Fruit fly (Drosophila melanogaster) whole organism, embryonic: ENCODE results near the gene CG45218.
A peak's percentile ranks its signal among the peaks of the same experiment; 100 is the strongest.

Experiments
- Atf-2 ChIP-seq: fragments of 200-800 bp; sonication (Bioruptor generic); optimal IDR thresholded peaks from 2 replicates; lab custom pipeline; 2016; ENCODE audit warnings: missing biosample characterization, missing genetic modification characterization
- CG10209 ChIP-seq: fragments of 200-800 bp; sonication (Bioruptor generic); optimal IDR thresholded peaks from 3 replicates; lab custom pipeline; 2017; ENCODE audit warnings: missing biosample characterization, mild to moderate bottlenecking, missing genetic modification characterization, missing genetic modification reagents
- CG10543 ChIP-seq: fragments of 200-800 bp; sonication (Bioruptor generic); optimal IDR thresholded peaks from 3 replicates; lab custom pipeline; 2017; ENCODE audit warnings: missing biosample characterization, mild to moderate bottlenecking, missing genetic modification characterization, moderate library complexity
- CG11085 ChIP-seq: fragments of 200-800 bp; sonication (Bioruptor generic); IDR thresholded peaks from 2 replicates; pipeline ENCODE4 v1.3.6; 2022; ENCODE audit warnings: missing biosample characterization, missing genetic modification characterization
- CG11456 ChIP-seq: fragments of 200-800 bp; sonication (Bioruptor generic); IDR thresholded peaks from 3 replicates; pipeline ENCODE4 v1.3.6; 2022; ENCODE audit warnings: missing biosample characterization, missing genetic modification characterization
- CG12071 ChIP-seq: fragments of 200-800 bp; sonication (Bioruptor generic); optimal IDR thresholded peaks from 3 replicates; lab custom pipeline; 2018; ENCODE audit warnings: missing biosample characterization, mild to moderate bottlenecking, missing genetic modification characterization
- CG13775 ChIP-seq: fragments of 200-800 bp; sonication (Bioruptor generic); optimal IDR thresholded peaks from 3 replicates; lab custom pipeline; 2017; ENCODE audit warnings: missing biosample characterization, mild to moderate bottlenecking, missing genetic modification characterization
- CG14441 ChIP-seq: fragments of 200-800 bp; sonication (Bioruptor generic); IDR thresholded peaks from 2 replicates; pipeline ENCODE4 v1.3.6; 2022; ENCODE audit warnings: missing biosample characterization, missing genetic modification characterization
- CG2678 ChIP-seq: fragments of 200-800 bp; sonication (Bioruptor generic); optimal IDR thresholded peaks from 3 replicates; lab custom pipeline; 2019; ENCODE audit warnings: missing biosample characterization, mild to moderate bottlenecking, missing genetic modification characterization, moderate library complexity
- CG30403 ChIP-seq: fragments of 200-800 bp; sonication (Bioruptor generic); optimal IDR thresholded peaks from 3 replicates; lab custom pipeline; 2016; ENCODE audit warnings: missing biosample characterization, missing genetic modification characterization
- CG30431 ChIP-seq: fragments of 200-800 bp; sonication (Bioruptor generic); optimal IDR thresholded peaks from 2 replicates; lab custom pipeline; 2017; ENCODE audit warnings: missing biosample characterization, missing genetic modification characterization
- CG3065 ChIP-seq: fragments of 200-800 bp; sonication (Bioruptor generic); optimal IDR thresholded peaks from 2 replicates; lab custom pipeline; 2016; ENCODE audit warnings: missing biosample characterization, missing genetic modification characterization
- CG32767 ChIP-seq: fragments of 200-800 bp; sonication (Bioruptor generic); IDR thresholded peaks from 2 replicates; pipeline ENCODE4 v1.3.6; 2022; ENCODE audit warnings: missing biosample characterization, missing genetic modification characterization
- CG34376 ChIP-seq: fragments of 200-800 bp; sonication (Bioruptor generic); optimal IDR thresholded peaks from 2 replicates; lab custom pipeline; 2018; ENCODE audit warnings: missing biosample characterization, mild to moderate bottlenecking, missing genetic modification characterization
- CG4360 ChIP-seq: fragments of 200-800 bp; sonication (Bioruptor generic); IDR thresholded peaks from 2 replicates; pipeline ENCODE4 v1.3.6; 2022; ENCODE audit warnings: missing biosample characterization, missing genetic modification characterization
- CG6272 ChIP-seq: fragments of 200-800 bp; sonication (Bioruptor generic); IDR thresholded peaks from 2 replicates; pipeline ENCODE4 v1.3.6; 2022; ENCODE audit warnings: missing biosample characterization, missing genetic modification characterization
- CG6654 ChIP-seq: fragments of 200-800 bp; sonication (Bioruptor generic); optimal IDR thresholded peaks from 2 replicates; lab custom pipeline; 2017; ENCODE audit warnings: missing biosample characterization, mild to moderate bottlenecking, missing genetic modification characterization
- CG6689 ChIP-seq: fragments of 200-800 bp; sonication (Bioruptor generic); IDR thresholded peaks from 2 replicates; pipeline ENCODE4 v1.3.6; 2022; ENCODE audit warnings: missing biosample characterization, missing genetic modification characterization
- CG7963 ChIP-seq: fragments of 200-800 bp; sonication (Bioruptor generic); IDR thresholded peaks from 3 replicates; pipeline ENCODE4 v1.3.6; 2022; ENCODE audit warnings: missing biosample characterization, missing genetic modification characterization; ENCODE audit not compliant: partially characterized antibody
- CG8281 ChIP-seq: fragments of 200-800 bp; sonication (Bioruptor generic); optimal IDR thresholded peaks from 2 replicates; lab custom pipeline; 2018; ENCODE audit warnings: missing biosample characterization, mild to moderate bottlenecking, missing genetic modification characterization, moderate library complexity
- CHES-1-like ChIP-seq: fragments of 200-800 bp; sonication (Bioruptor generic); optimal IDR thresholded peaks from 2 replicates; lab custom pipeline; 2016; ENCODE audit warnings: missing biosample characterization, missing genetic modification characterization
- Camta ChIP-seq: fragments of 200-800 bp; sonication (Bioruptor generic); optimal IDR thresholded peaks from 2 replicates; lab custom pipeline; 2016; ENCODE audit warnings: missing biosample characterization, missing genetic modification characterization
- Dfd ChIP-seq, 2 experiments: fragments of >200 bp; optimal IDR thresholded peaks; 2 replicates each; lab custom pipeline; 2017; ENCODE audit warnings: missing biosample characterization in 2 of 2, missing genetic modification characterization in 2 of 2
- GATAe ChIP-seq: fragments of 200-800 bp; sonication (Bioruptor generic); conservative IDR thresholded peaks from 2 replicates; pipeline ENCODE4 v1.3.6; 2022; ENCODE audit warnings: missing biosample characterization, missing genetic modification characterization
- HLH4C ChIP-seq: fragments of 200-800 bp; sonication (Bioruptor generic); IDR thresholded peaks from 3 replicates; pipeline ENCODE4 v1.3.6; 2022; ENCODE audit warnings: missing biosample characterization, missing genetic modification characterization; ENCODE audit not compliant: partially characterized antibody
- Hmr ChIP-seq: fragments of 200-800 bp; sonication (Bioruptor generic); optimal IDR thresholded peaks from 3 replicates; lab custom pipeline; 2017; ENCODE audit warnings: mild to moderate bottlenecking, missing biosample characterization, missing genetic modification reagents, missing genetic modification characterization
- Stat92E ChIP-seq, 3 experiments: fragments of >200 bp in 2 of 3; fragments of 200-800 bp in 1 of 3; sonication (Bioruptor generic) in 1 of 3; optimal IDR thresholded peaks; 2 replicates each; lab custom pipeline; 2017 to 2019; ENCODE audit warnings: missing biosample characterization in 3 of 3, missing genetic modification characterization in 3 of 3, mild to moderate bottlenecking in 1 of 3, moderate library complexity in 1 of 3
- ase ChIP-seq: fragments of 200-800 bp; sonication (Bioruptor generic); IDR thresholded peaks from 3 replicates; pipeline ENCODE4 v1.3.6; 2022; ENCODE audit warnings: missing biosample characterization, missing genetic modification characterization
- cad ChIP-seq: fragments of >200 bp; optimal IDR thresholded peaks from 2 replicates; lab custom pipeline; 2017; ENCODE audit warnings: missing biosample characterization, missing genetic modification characterization
- corto ChIP-seq: fragments of 200-800 bp; sonication (Bioruptor generic); optimal IDR thresholded peaks from 2 replicates; lab custom pipeline; 2016; ENCODE audit warnings: missing biosample characterization, mild to moderate bottlenecking, missing genetic modification characterization, moderate library complexity
- dmrt99B ChIP-seq: fragments of 200-800 bp; sonication (Bioruptor generic); optimal IDR thresholded peaks from 2 replicates; lab custom pipeline; 2018; ENCODE audit warnings: missing biosample characterization, mild to moderate bottlenecking, missing genetic modification characterization, moderate library complexity
- dpn ChIP-seq, 2 experiments: fragments of 200-800 bp; sonication (Bioruptor generic); optimal IDR thresholded peaks; 3 replicates each; lab custom pipeline; 2016; ENCODE audit warnings: missing biosample characterization in 2 of 2, missing genetic modification characterization in 2 of 2
- gt ChIP-seq: fragments of 200-800 bp; sonication (Bioruptor generic); IDR thresholded peaks from 2 replicates; pipeline ENCODE4 v1.3.6; 2022; ENCODE audit warnings: missing biosample characterization, missing genetic modification characterization
- hkb ChIP-seq, 2 experiments: fragments of 200-800 bp in 1 of 2; fragments of >200 bp in 1 of 2; sonication (Bioruptor generic) in 1 of 2; IDR thresholded peaks in 1 of 2; optimal IDR thresholded peaks in 1 of 2; 2 replicates each; pipeline versions ENCODE4 v1.3.6 to Lab custom; 2017 to 2022; ENCODE audit warnings: missing biosample characterization in 1 of 2, missing genetic modification characterization in 1 of 2
- jing ChIP-seq: fragments of 200-800 bp; sonication (Bioruptor generic); optimal IDR thresholded peaks from 2 replicates; lab custom pipeline; 2018; ENCODE audit warnings: missing biosample characterization, mild to moderate bottlenecking, missing genetic modification characterization
- kah ChIP-seq: fragments of 200-800 bp; sonication (Bioruptor generic); optimal IDR thresholded peaks from 2 replicates; lab custom pipeline; 2018; ENCODE audit warnings: missing biosample characterization, mild to moderate bottlenecking, missing genetic modification characterization
- lbe ChIP-seq: fragments of 200-800 bp; sonication (Bioruptor generic); optimal IDR thresholded peaks from 2 replicates; lab custom pipeline; 2016; ENCODE audit warnings: missing biosample characterization, mild to moderate bottlenecking, missing genetic modification characterization
- lmd ChIP-seq: fragments of 200-800 bp; sonication (Bioruptor generic); IDR thresholded peaks from 2 replicates; pipeline ENCODE4 v1.3.6; 2022; ENCODE audit warnings: missing biosample characterization, missing genetic modification characterization
- odd ChIP-seq: fragments of 200-800 bp; sonication (Bioruptor generic); optimal IDR thresholded peaks from 2 replicates; lab custom pipeline; 2017; ENCODE audit warnings: missing biosample characterization, mild to moderate bottlenecking, missing genetic modification characterization
- p53 ChIP-seq: fragments of 200-800 bp; sonication (Bioruptor generic); optimal IDR thresholded peaks from 2 replicates; lab custom pipeline; 2016; ENCODE audit warnings: missing biosample characterization, missing genetic modification characterization
- peb ChIP-seq: fragments of 200-800 bp; sonication (Bioruptor generic); IDR thresholded peaks from 2 replicates; pipeline ENCODE4 v1.3.6; 2022; ENCODE audit warnings: missing biosample characterization, missing genetic modification characterization
- pfk ChIP-seq: fragments of 200-800 bp; sonication (Bioruptor generic); optimal IDR thresholded peaks from 2 replicates; lab custom pipeline; 2018; ENCODE audit warnings: missing biosample characterization, mild to moderate bottlenecking, missing genetic modification characterization, moderate library complexity
- salm ChIP-seq: fragments of 200-800 bp; sonication (Bioruptor generic); optimal IDR thresholded peaks from 2 replicates; lab custom pipeline; 2018; ENCODE audit warnings: missing biosample characterization, mild to moderate bottlenecking, missing genetic modification characterization
- ttk ChIP-seq: fragments of 200-800 bp; sonication (Bioruptor generic); IDR thresholded peaks from 2 replicates; pipeline ENCODE4 v2.1.2; 2022; ENCODE audit warnings: missing biosample characterization, missing genetic modification characterization
- unpg ChIP-seq: fragments of 200-800 bp; sonication (Bioruptor generic); optimal IDR thresholded peaks from 3 replicates; lab custom pipeline; 2018; ENCODE audit warnings: missing biosample characterization, mild to moderate bottlenecking, missing genetic modification characterization, moderate library complexity
- vvl ChIP-seq: fragments of 200-800 bp; sonication (Bioruptor generic); IDR thresholded peaks from 2 replicates; pipeline ENCODE4 v1.3.6; 2022; ENCODE audit warnings: missing biosample characterization, missing genetic modification characterization
- zen2 ChIP-seq: fragments of 200-800 bp; sonication (Bioruptor generic); IDR thresholded peaks from 3 replicates; pipeline ENCODE4 v1.3.6; 2022; ENCODE audit warnings: missing biosample characterization, missing genetic modification characterization; ENCODE audit not compliant: partially characterized antibody

Gene CG45218

DNA sequence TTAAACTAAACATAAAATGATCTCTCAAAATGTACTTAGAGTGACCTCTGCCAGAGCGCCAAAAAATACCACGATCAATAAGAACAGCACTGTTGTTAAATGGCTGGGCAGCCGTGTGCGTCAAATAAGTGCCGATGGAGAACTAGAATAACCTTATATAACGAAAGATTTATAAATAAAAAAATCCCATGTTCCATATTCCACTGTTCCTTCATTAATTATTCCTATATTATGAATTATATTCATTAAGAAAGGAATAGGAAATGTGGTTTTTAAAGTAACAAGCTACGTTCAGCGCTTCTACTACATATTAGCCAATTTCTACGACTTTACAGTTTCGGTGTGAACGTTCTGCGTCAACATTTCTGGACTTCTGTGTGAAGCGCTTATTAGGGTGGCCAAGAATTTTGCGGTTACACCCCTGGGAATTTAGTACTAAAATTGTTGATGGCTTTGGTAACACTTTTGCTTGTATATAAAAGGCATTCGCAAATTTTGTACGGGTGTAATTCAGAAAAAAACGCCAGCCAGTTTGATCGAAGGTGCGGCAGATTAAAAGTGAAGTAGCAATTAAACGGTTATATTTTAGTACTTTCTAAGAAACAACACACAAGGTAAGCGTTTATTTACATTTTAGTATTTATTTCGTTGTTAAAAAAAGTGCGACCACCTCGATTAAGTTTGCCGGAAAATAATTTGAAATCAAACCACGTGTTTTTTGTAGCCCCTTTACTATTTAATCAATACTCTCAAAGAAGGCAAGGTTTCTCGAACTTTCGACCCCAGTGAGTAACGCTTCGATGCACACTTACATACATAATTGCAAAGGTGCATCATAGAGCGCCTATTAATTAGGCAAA, 48.2 kb downstream of the CG45218 start, which contains the start of the genes tefu and Hsc70-4 (continued):
- TF ChIP-seq kah (peak; percentile 45), CG13775 (GFP tag; lab: Kevin White, UChicago) (peak; percentile 81), lmd (peak; percentile 86), CG6689 (GFP tag; lab: Robert Waterston, UW) (peak; percentile 82), dpn (GFP tag; optimal IDR thresholded peaks at IDR 0.05; lab: Kevin White, UChicago) (peak; percentile 79 to 83), GATAe (GFP tag; lab: Robert Waterston, UW) (no peak), CG30403 (GFP tag; lab: Kevin White, UChicago) (peak; percentile 88), CG11085 (peak; percentile 78), Stat92E (GFP tag; optimal IDR thresholded peaks at IDR 0.05; lab: Kevin White, UChicago) (peak in 1 of 3 experiments; percentile 37), salm (tag; lab: Kevin White, UChicago) (peak; percentile 6), Dfd (GFP tag; optimal IDR thresholded peaks at IDR 0.05; lab: Kevin White, UChicago) (peak in 1 of 2 experiments; percentile 79), CG12071 (GFP tag; lab: Kevin White, UChicago) (peak; percentile 25), CHES-1-like (GFP tag; lab: Kevin White, UChicago) (peak; percentile 52), CG4360 (GFP tag; lab: Robert Waterston, UW) (no peak), p53 (GFP tag; lab: Kevin White, UChicago) (peak; percentile 1), corto (GFP tag; lab: Kevin White, UChicago) (no peak), CG30431 (GFP tag; lab: Kevin White, UChicago) (peak; percentile 80), ase (GFP tag; lab: Robert Waterston, UW) (peak; percentile 79; the same call in 2 of the 3 replicates), ttk (GFP tag; lab: Robert Waterston, UW) (peak; percentile 87), CG3065 (GFP tag; lab: Kevin White, UChicago) (peak; percentile 58), dmrt99B (tag; lab: Kevin White, UChicago) (peak; percentile 33), Atf-2 (GFP tag; lab: Kevin White, UChicago) (peak; percentile 63), zen2 (no peak), CG11456 (GFP tag; lab: Robert Waterston, UW) (peak; percentile 89), gt (GFP tag; lab: Robert Waterston, UW) (no peak), odd (GFP tag; lab: Kevin White, UChicago) (peak; percentile 31), Hmr (GFP tag; lab: Kevin White, UChicago) (peak; percentile 14), HLH4C (GFP tag; lab: Robert Waterston, UW) (peak; percentile 11; the same call in 1 of the 3 replicates), jing (GFP tag; lab: Kevin White, UChicago) (peak; percentile 45), CG34376 (GFP tag; lab: Kevin White, UChicago) (peak; percentile 5), CG7963 (GFP tag; lab: Robert Waterston, UW) (0 out of 3 replicates have a peak, but pooled peaks have one; percentile 6), unpg (GFP tag; lab: Kevin White, UChicago) (peak; percentile 62), cad (no peak), hkb (optimal IDR thresholded peaks at IDR 0.05; lab: Kevin White, UChicago) (peak; percentile 91), hkb (GFP tag; IDR thresholded peaks at IDR 0.05; lab: Robert Waterston, UW) (peak; percentile 42), pfk (GFP tag; lab: Kevin White, UChicago) (peak; percentile 83), vvl (GFP tag; lab: Robert Waterston, UW) (peak; percentile 80), CG6654 (GFP tag; lab: Kevin White, UChicago) (peak; percentile 56), CG8281 (tag; lab: Kevin White, UChicago) (peak; percentile 31), CG10209 (GFP tag; lab: Kevin White, UChicago) (peak; percentile 69), peb (peak; percentile 49; the same call in 1 of the 2 replicates), CG14441 (GFP tag; lab: Robert Waterston, UW) (peak; percentile 86), Camta (GFP tag; lab: Kevin White, UChicago) (peak; percentile 61), CG32767 (GFP tag; lab: Robert Waterston, UW) (peak; percentile 60; the same call in 1 of the 2 replicates), CG6272 (GFP tag; lab: Robert Waterston, UW) (peak; percentile 72; the same call in 1 of the 2 replicates), lbe (GFP tag; lab: Kevin White, UChicago) (no peak), CG10543 (GFP tag; lab: Kevin White, UChicago) (peak; percentile 81), CG2678 (no peak)
